Worm (Caenorhabditis elegans): ENCODE measurements around the gene Y48A6C.8.

Y48A6C.8 gene

DNA sequence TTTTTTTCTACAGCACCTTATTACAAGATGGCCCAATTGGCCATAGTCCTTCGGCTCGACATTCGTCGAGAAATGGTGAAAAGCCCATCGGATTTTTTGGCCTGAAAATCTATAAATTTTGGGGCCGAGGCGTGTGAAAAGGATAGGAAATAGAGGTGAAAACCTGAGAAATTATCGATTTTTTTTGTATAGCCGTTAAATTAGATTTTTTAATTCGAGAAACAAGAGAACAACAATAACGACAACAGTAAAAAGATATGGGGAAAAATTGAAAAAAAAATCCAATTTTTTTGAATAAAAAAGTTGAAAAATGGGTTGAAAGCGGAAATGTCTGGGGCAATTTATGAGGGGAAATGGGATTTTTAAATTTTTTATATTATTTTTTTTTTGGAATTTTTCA lies 27.6 kb downstream of the Y48A6C.8 start, which contains the start of gene hmt-1:
hmt-1 (minus strand) TSS at position 101 of the 400 bp plus-strand sequence.
- no peak for TF ChIP-seq ets-4 (tag; optimal IDR thresholded peaks at IDR 0.05)

DNA sequence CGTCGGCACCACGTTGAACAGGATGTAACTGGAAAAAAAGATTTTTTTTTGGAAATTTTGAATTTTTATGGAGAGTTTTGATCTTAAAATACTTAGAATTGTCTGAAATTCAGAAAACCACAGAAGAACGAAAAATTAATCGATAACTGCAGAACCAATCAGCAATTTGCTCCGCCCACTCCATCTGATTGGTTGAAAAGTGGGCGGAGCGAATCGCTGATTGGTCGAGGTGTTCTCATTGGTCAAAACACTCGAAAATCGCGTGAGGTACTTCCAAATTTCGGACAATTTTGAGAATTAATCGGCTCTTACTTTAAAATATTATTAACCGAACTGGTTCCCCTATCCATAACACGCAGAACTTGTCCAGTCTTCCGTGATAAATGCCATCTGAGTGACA lies 31.7 kb downstream of the Y48A6C.8 start:
- TF ChIP-seq che-1 (tag; optimal IDR thresholded peaks at IDR 0.05): no peak
- TF ChIP-seq nfya-1 (tag; optimal IDR thresholded peaks at IDR 0.05): peak; percentile 74

DNA sequence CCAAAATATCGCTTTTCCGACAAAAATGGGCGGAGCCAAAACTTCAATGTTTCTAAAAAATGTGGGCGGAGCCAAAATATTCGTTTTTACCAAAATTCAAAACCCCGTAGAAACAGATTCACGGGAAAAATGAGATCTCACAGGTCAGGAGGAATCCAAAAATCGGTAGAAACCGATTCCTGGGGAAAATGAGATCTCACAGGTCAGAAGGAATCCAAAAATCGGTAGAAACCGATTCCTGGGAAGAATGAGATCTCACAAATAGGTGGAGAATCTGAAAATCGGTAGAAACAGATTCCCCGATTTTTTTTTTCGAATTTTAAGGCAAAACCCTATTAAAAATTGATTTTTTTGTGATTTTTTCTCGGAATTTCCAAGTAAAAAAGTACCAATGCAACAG lies 33.9 kb downstream of the Y48A6C.8 start:
- TF ChIP-seq K09A11.1 (tag; optimal IDR thresholded peaks at IDR 0.05; ENCODE audit: insufficient read depth) (no peak), eyg-1 (tag; optimal IDR thresholded peaks at IDR 0.05) (no peak), hlh-30 (tag; optimal IDR thresholded peaks at IDR 0.05; ENCODE audit: insufficient read depth) (no peak), fkh-6 (tag; optimal IDR thresholded peaks at IDR 0.05) (peak; percentile 80), ceh-18 (tag; optimal IDR thresholded peaks at IDR 0.05) (no peak), nfya-1 (tag; optimal IDR thresholded peaks at IDR 0.05) (no peak), ceh-9 (tag; optimal IDR thresholded peaks at IDR 0.05) (no peak), pha-4 (tag; optimal IDR thresholded peaks at IDR 0.05) (no peak), hlh-6 (tag; optimal IDR thresholded peaks at IDR 0.05) (peak; percentile 51), fax-1 (tag; optimal IDR thresholded peaks at IDR 0.05) (peak; percentile 84), elt-2 (tag; optimal IDR thresholded peaks at IDR 0.05) (peak; percentile 77), ztf-16 (tag; optimal IDR thresholded peaks at IDR 0.05) (peak; percentile 0), pros-1 (tag; optimal IDR thresholded peaks at IDR 0.05) (no peak), che-1 (tag; optimal IDR thresholded peaks at IDR 0.05) (no peak), mec-3 (tag; optimal IDR thresholded peaks at IDR 0.05; ENCODE audit: borderline replicate concordance) (peak; percentile 71), hlh-8 (tag; optimal IDR thresholded peaks at IDR 0.05) (peak; percentile 77), ceh-22 (tag; optimal IDR thresholded peaks at IDR 0.05) (no peak), ets-4 (tag; optimal IDR thresholded peaks at IDR 0.05) (peak; percentile 81), tbx-2 (tag; optimal IDR thresholded peaks at IDR 0.05) (peak; percentile 97), pag-3 (tag; optimal IDR thresholded peaks at IDR 0.05; ENCODE audit: borderline replicate concordance) (no peak), ttx-3 (tag; optimal IDR thresholded peaks at IDR 0.05) (no peak), ceh-19 (GFP tag; optimal IDR thresholded peaks at IDR 0.05) (no peak), sox-4 (tag; optimal IDR thresholded peaks at IDR 0.05) (no peak), hlh-13 (GFP tag; optimal IDR thresholded peaks at IDR 0.05) (no peak), unc-86 (tag; optimal IDR thresholded peaks at IDR 0.05) (peak; percentile 50), nhr-232 (tag; optimal IDR thresholded peaks at IDR 0.05) (no peak), ceh-45 (GFP tag; IDR thresholded peaks at IDR 0.05) (no peak), K02D7.2 (tag; optimal IDR thresholded peaks at IDR 0.05) (no peak), sox-2 (GFP tag; IDR thresholded peaks at IDR 0.05) (no peak), ceh-14 (tag; optimal IDR thresholded peaks at IDR 0.05) (peak; percentile 62), Y22D7AL.16 (tag; optimal IDR thresholded peaks at IDR 0.05) (no peak), T23F11.4 (GFP tag; optimal IDR thresholded peaks at IDR 0.05) (no peak), unc-42 (tag; optimal IDR thresholded peaks at IDR 0.05) (no peak), syd-9 (tag; optimal IDR thresholded peaks at IDR 0.05) (peak; percentile 43), ahr-1 (tag; optimal IDR thresholded peaks at IDR 0.05) (peak; percentile 59), sdc-2 (tag; optimal IDR thresholded peaks at IDR 0.05) (no peak), tbx-7 (tag; optimal IDR thresholded peaks at IDR 0.05) (peak; percentile 91), ceh-34 (tag; optimal IDR thresholded peaks at IDR 0.05) (peak; percentile 49), pqm-1 (tag; optimal IDR thresholded peaks at IDR 0.05) (no peak), dmd-4 (tag; optimal IDR thresholded peaks at IDR 0.05; ENCODE audit: borderline replicate concordance) (no peak), pha-2 (tag; optimal IDR thresholded peaks at IDR 0.05) (no peak), rnt-1 (tag; optimal IDR thresholded peaks at IDR 0.05) (peak; percentile 77), ceh-30 (tag; optimal IDR thresholded peaks at IDR 0.05) (no peak), ceh-48 (tag; optimal IDR thresholded peaks at IDR 0.05) (no peak), C38D4.7 (GFP tag; optimal IDR thresholded peaks at IDR 0.05) (no peak), zip-5 (tag; optimal IDR thresholded peaks at IDR 0.05) (peak; percentile 87), nhr-11 (tag; optimal IDR thresholded peaks at IDR 0.05) (no peak), ceh-24 (tag; optimal IDR thresholded peaks at IDR 0.05) (no peak), ceh-31 (tag; optimal IDR thresholded peaks at IDR 0.05) (peak; percentile 97)
